Worm (Caenorhabditis elegans) whole organism, L2 larva: ENCODE data around the gene sea-2.

Experiments used
- C34F6.9 ChIP-seq: fragments of 150-350 bp; optimal IDR thresholded peaks from 2 replicates; lab custom pipeline; 2014; ENCODE audit warnings: missing biosample characterization, missing genetic modification characterization
- F13H6.1 ChIP-seq: sonication (generic microtip); optimal IDR thresholded peaks from 2 replicates; lab custom pipeline; 2016; ENCODE audit warnings: missing genetic modification characterization, missing compliant biosample characterization
- R02D3.7 ChIP-seq: fragments of 150-350 bp; optimal IDR thresholded peaks from 2 replicates; lab custom pipeline; 2014; ENCODE audit warnings: missing biosample characterization, missing genetic modification characterization
- Y55F3AM.14 ChIP-seq: fragments of 200-800 bp; sonication (Bioruptor generic); optimal IDR thresholded peaks from 2 replicates; lab custom pipeline; 2018; ENCODE audit warnings: mild to moderate bottlenecking, missing genetic modification characterization, missing compliant biosample characterization
- ZK546.5 ChIP-seq: sonication (generic microtip); optimal IDR thresholded peaks from 2 replicates; lab custom pipeline; 2017; ENCODE audit warnings: missing biosample characterization, missing genetic modification characterization
- alr-1 ChIP-seq: fragments of 150-350 bp; optimal IDR thresholded peaks from 2 replicates; lab custom pipeline; 2014; ENCODE audit warnings: missing biosample characterization, missing genetic modification characterization
- aly-2 ChIP-seq: fragments of 150-350 bp; optimal IDR thresholded peaks from 2 replicates; lab custom pipeline; 2014; ENCODE audit warnings: missing biosample characterization, missing genetic modification characterization
- ama-1 ChIP-seq: fragments of 150-350 bp; optimal IDR thresholded peaks from 2 replicates; lab custom pipeline; 2018; ENCODE audit warnings: inconsistent platforms
- blmp-1 ChIP-seq: sonication (generic microtip); optimal IDR thresholded peaks from 2 replicates; lab custom pipeline; 2017; ENCODE audit warnings: missing genetic modification characterization, mild to moderate bottlenecking, missing compliant biosample characterization, antibody characterized with exemption, moderate library complexity; ENCODE audit not compliant: insufficient read depth
- ceh-82 ChIP-seq: fragments of 150-350 bp; optimal IDR thresholded peaks from 2 replicates; lab custom pipeline; 2014; ENCODE audit warnings: missing biosample characterization, missing genetic modification characterization
- crh-2 ChIP-seq: sonication (generic microtip); optimal IDR thresholded peaks from 2 replicates; lab custom pipeline; 2017; ENCODE audit warnings: missing biosample characterization, missing genetic modification characterization
- egl-27 ChIP-seq: sonication (generic microtip); optimal IDR thresholded peaks from 3 replicates; lab custom pipeline; 2017; ENCODE audit warnings: missing biosample characterization, missing genetic modification reagents, missing genetic modification characterization
- fos-1 ChIP-seq: fragments of 150-350 bp; optimal IDR thresholded peaks from 2 replicates; lab custom pipeline; 2014; ENCODE audit warnings: missing biosample characterization, missing genetic modification characterization
- gmeb-1 ChIP-seq: fragments of 150-350 bp; optimal IDR thresholded peaks from 2 replicates; lab custom pipeline; 2014; ENCODE audit warnings: missing biosample characterization, missing genetic modification characterization
- lin-11 ChIP-seq: fragments of 150-350 bp; sonication (generic microtip); optimal IDR thresholded peaks from 2 replicates; lab custom pipeline; 2014; ENCODE audit warnings: missing biosample characterization, missing genetic modification characterization, inconsistent platforms, mixed read lengths
- lin-39 ChIP-seq: fragments of 150-350 bp; optimal IDR thresholded peaks from 2 replicates; lab custom pipeline; 2014; ENCODE audit warnings: missing biosample characterization, missing genetic modification reagents, missing genetic modification characterization
- lsy-2 ChIP-seq, 2 experiments: fragments of 150-350 bp in 1 of 2; sonication (generic microtip) in 1 of 2; optimal IDR thresholded peaks; 2 replicates each; lab custom pipeline; 2014 to 2017; ENCODE audit warnings: missing biosample characterization in 2 of 2, missing genetic modification characterization in 2 of 2
- mdl-1 ChIP-seq, 2 experiments: fragments of 150-350 bp in 1 of 2; sonication (generic microtip) in 1 of 2; optimal IDR thresholded peaks; 2 replicates each; lab custom pipeline; 2017; ENCODE audit warnings: missing biosample characterization in 2 of 2, missing genetic modification characterization in 2 of 2
- nhr-10 ChIP-seq: sonication (generic microtip); optimal IDR thresholded peaks from 2 replicates; lab custom pipeline; 2017; ENCODE audit warnings: missing biosample characterization, missing genetic modification characterization
- nhr-11 ChIP-seq: fragments of 150-350 bp; optimal IDR thresholded peaks from 2 replicates; lab custom pipeline; 2014; ENCODE audit warnings: missing biosample characterization, missing genetic modification characterization
- nhr-12 ChIP-seq: fragments of 150-350 bp; optimal IDR thresholded peaks from 2 replicates; lab custom pipeline; 2014; ENCODE audit warnings: missing biosample characterization, missing genetic modification characterization
- nhr-129 ChIP-seq: fragments of 150-350 bp; optimal IDR thresholded peaks from 2 replicates; lab custom pipeline; 2014; ENCODE audit warnings: missing biosample characterization, missing genetic modification characterization
- nhr-21 ChIP-seq: fragments of 150-350 bp; optimal IDR thresholded peaks from 2 replicates; lab custom pipeline; 2014; ENCODE audit warnings: missing biosample characterization, missing genetic modification characterization
- nhr-23 ChIP-seq: fragments of 150-350 bp; optimal IDR thresholded peaks from 2 replicates; lab custom pipeline; 2014; ENCODE audit warnings: missing biosample characterization, missing genetic modification reagents, missing genetic modification characterization
- nhr-237 ChIP-seq: fragments of 150-350 bp; optimal IDR thresholded peaks from 2 replicates; lab custom pipeline; 2014; ENCODE audit warnings: missing biosample characterization, missing genetic modification characterization
- nhr-6 ChIP-seq: fragments of 150-350 bp; optimal IDR thresholded peaks from 2 replicates; lab custom pipeline; 2014; ENCODE audit warnings: missing biosample characterization, missing genetic modification characterization
- nhr-77 ChIP-seq: fragments of 150-350 bp; optimal IDR thresholded peaks from 2 replicates; lab custom pipeline; 2014; ENCODE audit warnings: missing biosample characterization, missing genetic modification characterization
- peb-1 ChIP-seq: fragments of 150-350 bp; optimal IDR thresholded peaks from 2 replicates; lab custom pipeline; 2014; ENCODE audit warnings: missing biosample characterization, missing genetic modification characterization
- sem-4 ChIP-seq: fragments of 150-350 bp; optimal IDR thresholded peaks from 2 replicates; lab custom pipeline; 2014; ENCODE audit warnings: missing biosample characterization, missing genetic modification reagents, missing genetic modification characterization
- skn-1 ChIP-seq: sonication (generic microtip); optimal IDR thresholded peaks from 2 replicates; lab custom pipeline; 2017; ENCODE audit warnings: missing biosample characterization, missing genetic modification characterization
- sma-3 ChIP-seq: sonication (generic microtip); optimal IDR thresholded peaks from 2 replicates; lab custom pipeline; 2016; ENCODE audit warnings: missing genetic modification reagents, missing genetic modification characterization, missing compliant biosample characterization
- sma-9 ChIP-seq, 2 experiments: fragments of 150-350 bp in 1 of 2; sonication (generic microtip) in 1 of 2; optimal IDR thresholded peaks; 2 replicates each; lab custom pipeline; 2014 to 2016; ENCODE audit warnings: missing genetic modification characterization in 2 of 2, mild to moderate bottlenecking in 1 of 2, missing biosample characterization in 1 of 2, missing compliant biosample characterization in 1 of 2, missing genetic modification reagents in 1 of 2, moderate library complexity in 1 of 2
- snpc-4 ChIP-seq: fragments of 150-350 bp; optimal IDR thresholded peaks from 2 replicates; lab custom pipeline; 2014; ENCODE audit warnings: missing biosample characterization, missing genetic modification characterization
- unc-39 ChIP-seq: fragments of 150-350 bp; optimal IDR thresholded peaks from 2 replicates; lab custom pipeline; 2014; ENCODE audit warnings: missing biosample characterization, missing genetic modification characterization
- unc-55 ChIP-seq: fragments of 150-350 bp; sonication (generic microtip); optimal IDR thresholded peaks from 3 replicates; lab custom pipeline; 2014; ENCODE audit warnings: missing biosample characterization, missing genetic modification reagents, missing genetic modification characterization
- ztf-1 ChIP-seq: fragments of 200-800 bp; sonication (Bioruptor generic); conservative IDR thresholded peaks from 2 replicates; pipeline ENCODE4 v1.3.6; 2022; ENCODE audit warnings: missing genetic modification characterization, missing compliant biosample characterization
- ztf-11 ChIP-seq: sonication (generic microtip); optimal IDR thresholded peaks from 2 replicates; lab custom pipeline; 2017; ENCODE audit warnings: missing biosample characterization, missing genetic modification characterization
- ztf-4 ChIP-seq: fragments of 150-350 bp; optimal IDR thresholded peaks from 2 replicates; lab custom pipeline; 2014; ENCODE audit warnings: missing biosample characterization, missing genetic modification characterization

The sea-2 gene

DNA sequence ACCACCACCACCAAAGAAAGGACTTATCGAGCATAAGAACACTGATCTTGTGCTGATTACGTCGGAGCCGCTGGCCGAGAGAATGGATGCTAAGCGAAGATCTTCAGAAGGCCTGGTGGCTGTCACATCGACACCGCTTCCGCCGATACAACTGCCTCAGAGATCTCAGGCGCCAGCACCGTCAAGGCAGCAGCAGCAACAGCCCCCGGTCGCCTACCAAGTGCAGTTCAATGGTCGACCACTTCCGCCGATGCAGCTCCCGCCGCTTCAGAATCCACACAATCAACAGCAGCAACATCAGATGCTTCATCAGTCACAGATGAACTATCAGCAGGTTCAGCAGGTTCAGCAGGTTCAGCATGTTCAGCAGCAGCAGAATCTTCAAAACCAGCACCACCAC lies 16.9 kb downstream of the sea-2 start:
- no peak for TF ChIP-seq ZK546.5 (tag; lab: Kevin White, UChicago)
- TF ChIP-seq skn-1 (tag; lab: Kevin White, UChicago) = no peak
- TF ChIP-seq lsy-2 (tag; optimal IDR thresholded peaks at IDR 0.05; lab: Kevin White, UChicago) = no peak
- no peak for TF ChIP-seq sma-9 (GFP tag; optimal IDR thresholded peaks at IDR 0.05; lab: Kevin White, UChicago)
- TF ChIP-seq sma-9 (tag; optimal IDR thresholded peaks at IDR 0.05; lab: Kevin White, UChicago) = no peak
- no peak for TF ChIP-seq sem-4 (tag; lab: Kevin White, UChicago)
- no peak for TF ChIP-seq nhr-77 (tag; lab: Kevin White, UChicago)
- TF ChIP-seq R02D3.7 (tag; lab: Kevin White, UChicago) = no peak
- no peak for TF ChIP-seq nhr-21 (tag; lab: Kevin White, UChicago)
- TF ChIP-seq mdl-1 (tag; optimal IDR thresholded peaks at IDR 0.05; lab: Kevin White, UChicago) = no peak
- no peak for TF ChIP-seq snpc-4
- TF ChIP-seq sma-3 = no peak
- TF ChIP-seq nhr-129 = no peak
- TF ChIP-seq crh-2 = no peak
- no peak for TF ChIP-seq blmp-1 (tag; lab: Kevin White, UChicago)
- TF ChIP-seq nhr-23 (tag; lab: Kevin White, UChicago) = no peak

DNA sequence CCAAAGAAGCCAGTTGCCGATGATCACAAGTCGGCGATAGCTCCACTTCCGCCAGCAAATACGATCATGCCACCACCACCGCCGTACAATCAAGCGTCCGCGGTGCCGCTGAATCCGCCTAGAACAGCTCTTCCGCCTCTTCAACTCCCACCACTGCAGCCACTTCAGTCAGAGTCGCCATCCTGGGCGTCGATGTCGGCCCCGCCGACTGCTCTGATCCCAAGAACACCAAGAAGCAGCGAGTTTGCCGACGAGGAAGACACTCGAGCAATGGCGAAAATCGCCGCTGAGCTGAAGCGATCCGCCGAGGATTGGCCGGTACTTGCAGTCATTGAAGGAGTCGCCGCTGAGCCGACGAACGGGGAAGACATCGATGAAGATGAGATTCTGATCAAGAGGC lies 17.9 kb downstream of the sea-2 start:
- TF ChIP-seq nhr-21 (tag; lab: Kevin White, UChicago) = no peak
- no peak for TF ChIP-seq ceh-82 (tag; lab: Kevin White, UChicago)
- no peak for TF ChIP-seq unc-55 (GFP tag; lab: Kevin White, UChicago)
- no peak for TF ChIP-seq nhr-237 (tag; lab: Kevin White, UChicago)
- no peak for TF ChIP-seq nhr-129
- no peak for TF ChIP-seq ama-1 (lab: Kevin White, UChicago)
- no peak for TF ChIP-seq ztf-11
- no peak for TF ChIP-seq ZK546.5 (tag; lab: Kevin White, UChicago)
- no peak for TF ChIP-seq ztf-1 (GFP tag; lab: Robert Waterston, UW)
- TF ChIP-seq unc-39 (tag; lab: Kevin White, UChicago) = no peak
- no peak for TF ChIP-seq crh-2
- TF ChIP-seq nhr-6 (tag; lab: Kevin White, UChicago) = no peak
- no peak for TF ChIP-seq nhr-11 (tag; lab: Kevin White, UChicago)
- no peak for TF ChIP-seq nhr-10 (tag; lab: Kevin White, UChicago)
- TF ChIP-seq mdl-1 (tag; optimal IDR thresholded peaks at IDR 0.05; lab: Kevin White, UChicago) = no peak
- no peak for TF ChIP-seq aly-2 (tag; lab: Kevin White, UChicago)
- TF ChIP-seq blmp-1 (tag; lab: Kevin White, UChicago) = no peak
- TF ChIP-seq Y55F3AM.14 (GFP tag; lab: Kevin White, UChicago) = no peak
- no peak for TF ChIP-seq sma-3

DNA sequence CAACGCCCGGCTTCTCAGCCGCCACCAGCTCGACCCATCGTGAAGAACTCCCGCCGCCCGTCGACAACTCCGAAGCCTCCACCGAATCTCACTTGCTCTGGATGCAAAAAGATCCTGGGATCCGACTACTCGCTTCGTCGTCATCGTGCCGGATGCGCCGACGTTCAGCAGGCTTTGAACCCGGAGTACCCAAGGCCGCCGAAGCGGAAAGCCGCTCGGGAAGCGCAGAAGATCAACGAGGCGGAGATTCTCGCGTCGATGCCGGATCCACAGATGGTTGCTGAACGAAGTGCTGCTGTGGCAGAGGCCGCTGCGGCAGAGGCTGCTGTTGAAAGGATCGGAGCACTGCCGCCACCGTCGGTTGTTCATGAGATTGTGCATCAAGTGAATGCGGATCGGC lies 18.6 kb downstream of the sea-2 start:
- TF ChIP-seq ama-1 (lab: Kevin White, UChicago) (no peak), egl-27 (tag; lab: Kevin White, UChicago) (no peak), nhr-10 (tag; lab: Kevin White, UChicago) (no peak), unc-39 (tag; lab: Kevin White, UChicago) (no peak), C34F6.9 (no peak), gmeb-1 (tag; lab: Kevin White, UChicago) (no peak), ztf-4 (tag; lab: Kevin White, UChicago) (no peak)

DNA sequence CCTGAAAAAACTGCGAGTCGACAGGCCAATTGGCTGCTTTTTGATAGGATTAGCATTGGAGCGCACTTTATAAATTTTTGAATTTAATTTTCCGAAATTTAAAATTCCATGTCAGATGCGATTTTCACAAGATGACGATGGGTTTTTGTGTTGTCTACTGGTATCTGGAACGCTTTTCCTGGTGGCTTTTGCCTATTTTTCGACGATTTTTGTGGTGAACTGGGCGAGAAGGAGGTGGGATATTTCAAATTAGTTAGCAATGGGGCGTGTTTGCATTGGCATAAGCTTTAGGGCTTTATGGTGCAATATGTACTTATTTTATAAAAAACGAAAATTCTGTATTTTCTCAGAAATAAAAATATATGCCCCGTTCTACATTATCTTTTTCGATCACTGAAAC lies 22.0 kb downstream of the sea-2 start, which contains the start of gene K10G6.9:
Gene K10G6.9, plus strand, starts transcription at position 110 of the 400 bp plus-strand sequence.
- TF ChIP-seq F13H6.1 (no peak), sma-9 (GFP tag; optimal IDR thresholded peaks at IDR 0.05; lab: Kevin White, UChicago) (no peak), sma-9 (tag; optimal IDR thresholded peaks at IDR 0.05; lab: Kevin White, UChicago) (no peak), lin-39 (tag; lab: Kevin White, UChicago) (no peak), ama-1 (lab: Kevin White, UChicago) (peak; percentile 62), alr-1 (tag; lab: Kevin White, UChicago) (no peak)

DNA sequence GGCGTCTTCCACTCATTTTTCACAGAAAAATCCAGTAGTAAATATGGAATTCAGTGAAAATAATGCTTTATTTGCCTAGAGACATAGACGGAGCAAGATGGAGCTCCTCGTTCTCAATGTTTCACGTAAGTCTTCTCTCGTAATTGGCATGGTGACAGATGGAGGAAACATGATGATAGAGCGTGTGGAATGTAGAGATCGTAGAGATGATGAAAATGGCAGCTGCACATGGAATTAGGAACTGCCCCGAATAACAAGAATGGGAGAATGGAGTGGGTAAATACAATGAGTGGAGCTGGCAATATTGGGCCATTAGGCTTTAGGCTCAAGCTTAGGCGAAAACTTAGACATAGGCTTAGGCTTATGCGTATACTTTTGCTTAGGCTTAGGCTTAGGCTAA lies 24.8 kb downstream of the sea-2 start, which contains the start of gene cank-26:
Gene cank-26, minus strand, starts transcription at position 113 of the 400 bp plus-strand sequence.
- no peak for TF ChIP-seq nhr-237 (tag; lab: Kevin White, UChicago)
- no peak for TF ChIP-seq lsy-2 (tag; optimal IDR thresholded peaks at IDR 0.05; lab: Kevin White, UChicago)
- no peak for TF ChIP-seq lin-11 (tag; lab: Kevin White, UChicago)
- no peak for TF ChIP-seq C34F6.9
- no peak for TF ChIP-seq skn-1 (tag; lab: Kevin White, UChicago)
- no peak for TF ChIP-seq lin-39 (tag; lab: Kevin White, UChicago)
- no peak for TF ChIP-seq nhr-10 (tag; lab: Kevin White, UChicago)
- no peak for TF ChIP-seq fos-1 (tag; lab: Kevin White, UChicago)
- no peak for TF ChIP-seq peb-1 (tag; lab: Kevin White, UChicago)
- TF ChIP-seq ztf-11 = no peak
- TF ChIP-seq ztf-1 (GFP tag; lab: Robert Waterston, UW) = no peak
- TF ChIP-seq nhr-12 (tag; lab: Kevin White, UChicago) = no peak
- TF ChIP-seq unc-39 (tag; lab: Kevin White, UChicago) = no peak
